Fruit fly (Drosophila melanogaster) ovary, adult (tissue): Measurements from ENCODE around the gene PGRP-LC.

ENCODE experiments used
- CG17801 ChIP-seq: fragments of 200-800 bp; optimal IDR thresholded peaks from 2 replicates; lab custom pipeline; 2019; ENCODE audit warnings: missing biosample characterization, mild to moderate bottlenecking, missing genetic modification characterization, moderate library complexity; ENCODE audit not compliant: partially characterized antibody

The PGRP-LC gene

dm6 chr3L:9361894-9362293, 23.3 kb downstream of the PGRP-LC start, which contains the start of gene CG34456:
TSS of gene CG34456 (plus strand) at chr3L:9362108.
- TF ChIP-seq CG17801 = peak; percentile 62

- TF ChIP-seq CG17801 = no peak
Observed at dm6 chr3L:9364131-9364530, 25.5 kb downstream of the PGRP-LC start, which contains the start of gene mRRF1. TSS of gene mRRF1 (plus strand) at chr3L:9364350.

DNA sequence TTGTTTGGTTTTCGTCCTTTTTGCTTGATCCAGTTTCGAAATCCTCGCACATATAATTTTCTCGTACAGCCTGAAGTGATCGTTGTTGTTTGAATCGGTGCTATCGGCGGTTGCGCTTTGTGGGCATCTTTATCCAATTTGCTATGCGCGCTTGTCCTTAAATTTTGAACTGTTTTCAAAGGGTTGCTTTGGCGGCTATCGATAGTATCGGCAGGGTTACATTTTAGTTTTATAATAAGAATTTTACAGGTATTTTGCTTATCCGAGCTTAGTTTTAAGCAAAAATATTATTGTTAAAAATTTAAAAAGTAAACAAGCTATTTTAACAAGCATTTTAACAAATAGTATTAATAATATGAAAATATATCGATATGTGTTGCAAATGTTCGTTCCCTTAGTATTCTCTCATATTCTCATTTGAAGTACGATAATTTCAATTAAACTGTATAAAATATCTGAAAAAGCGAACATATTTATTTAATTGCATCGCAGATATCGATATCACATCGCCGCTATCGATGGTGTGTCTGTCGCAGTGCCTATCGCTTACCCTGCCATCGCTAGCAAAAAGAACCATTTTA, 28.3 kb downstream of the PGRP-LC start, which contains the start of the genes Klp67A and CG4452:
Gene Klp67A (minus strand): TSS at position 197 of the 581 bp plus-strand sequence.
Gene CG4452 (plus strand): TSS at position 528 of the 581 bp plus-strand sequence.
- TF ChIP-seq CG17801 = no peak

DNA sequence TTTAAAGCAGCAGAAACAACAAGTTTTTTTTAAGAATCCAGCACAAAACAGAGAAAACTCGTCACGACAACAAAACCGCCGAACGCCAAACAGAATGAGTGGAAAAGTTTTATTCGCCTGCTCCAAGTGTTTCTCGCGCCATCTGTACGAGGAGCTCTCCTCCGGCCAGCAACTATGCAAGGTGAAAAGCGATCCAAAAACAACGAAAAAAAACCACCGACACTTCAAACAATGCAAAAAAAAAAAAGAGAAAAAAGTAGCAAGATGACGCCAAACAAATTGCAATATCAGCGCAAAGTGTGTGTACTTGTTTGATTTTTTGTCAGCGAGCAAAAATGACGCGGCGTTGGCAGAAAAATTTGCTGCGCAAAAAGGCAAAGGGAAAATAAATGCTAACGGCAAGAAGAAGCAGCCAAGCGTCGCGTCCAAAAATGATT, 28.8 kb downstream of the PGRP-LC start:
- peak; percentile 78 for TF ChIP-seq CG17801

DNA sequence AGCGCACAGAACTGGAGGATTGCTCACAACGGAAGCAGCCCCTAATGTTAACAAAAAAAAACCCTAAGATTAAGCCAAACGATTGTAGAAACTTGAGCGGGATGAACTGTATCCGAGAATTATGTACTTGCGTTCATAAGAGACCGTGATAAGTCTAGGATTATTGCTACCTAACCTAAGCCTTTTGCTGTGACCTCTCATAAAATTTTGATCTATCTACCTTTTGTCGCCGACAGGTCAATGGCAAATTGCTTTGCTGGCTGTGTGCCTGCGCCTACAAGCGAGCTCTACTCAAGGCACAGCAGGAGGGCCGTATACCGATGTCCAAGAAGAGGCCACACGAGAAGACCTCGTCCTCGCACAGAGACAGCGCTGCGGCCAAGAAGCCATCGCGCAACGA, 30.1 kb downstream of the PGRP-LC start:
- no peak for TF ChIP-seq CG17801

DNA sequence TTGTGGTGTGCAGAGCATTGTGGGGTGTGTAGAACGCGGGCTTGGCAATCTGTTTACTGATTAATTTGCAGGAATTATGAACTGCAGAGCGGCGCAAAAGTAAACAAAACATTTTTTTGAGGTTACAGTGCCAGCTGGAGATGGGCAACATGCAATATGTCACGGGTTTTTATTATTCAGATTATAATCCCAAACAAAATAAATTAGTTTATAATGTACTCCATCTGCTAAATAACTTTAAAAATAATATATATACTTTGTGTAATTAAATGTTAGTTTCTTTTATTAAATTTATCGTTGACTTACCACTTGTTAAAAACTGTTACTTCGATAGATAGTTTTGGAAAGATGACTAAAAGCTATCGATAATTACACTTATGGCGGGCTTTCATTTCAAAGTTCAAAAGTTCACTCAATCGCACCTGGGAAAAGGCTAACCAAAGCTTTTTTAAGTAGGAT, 32.3 kb downstream of the PGRP-LC start, which contains the start of gene Fdx1:
Gene Fdx1 (minus strand): TSS at position 332 of the 459 bp plus-strand sequence.
- peak; percentile 64 for TF ChIP-seq CG17801

DNA sequence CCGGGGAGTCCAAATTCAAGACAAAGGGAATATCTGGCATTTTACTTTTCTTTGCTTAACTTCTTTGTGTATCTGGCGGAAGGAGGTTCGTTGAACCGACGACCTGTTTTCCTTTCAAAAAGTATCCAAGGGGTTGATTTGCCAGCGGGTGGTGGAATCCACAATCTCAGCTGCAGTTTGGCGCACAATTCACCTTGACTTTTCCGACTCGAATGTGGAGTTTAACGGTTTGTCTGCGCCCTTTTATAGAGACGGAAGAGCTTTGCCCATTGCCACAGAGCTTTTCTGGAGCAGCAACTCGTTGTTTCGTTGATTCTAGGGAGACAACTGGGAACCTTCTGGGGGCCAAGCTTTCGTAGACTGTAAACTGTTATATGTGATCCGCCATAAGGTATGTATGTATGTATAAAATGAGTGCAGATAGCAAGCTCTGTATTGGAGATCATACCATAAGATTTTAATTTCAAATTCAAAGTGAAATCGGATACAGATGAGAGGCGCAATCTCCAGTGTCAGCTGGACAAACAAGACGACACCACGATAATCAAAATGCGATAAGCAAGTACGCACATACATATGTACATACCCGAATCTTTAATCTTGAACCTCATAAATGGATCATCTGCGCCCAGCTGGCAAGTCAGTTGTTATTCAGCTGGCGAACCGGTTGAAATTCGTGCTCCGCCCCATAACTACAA, 33.8 kb downstream of the PGRP-LC start, which contains the start of the genes Hsp67Bc, CG4456 and Hsp22:
Gene Hsp67Bc (minus strand): TSS at position 220 of the 698 bp plus-strand sequence.
Gene CG4456 (plus strand): TSS at position 445 of the 698 bp plus-strand sequence.
Gene Hsp22 (plus strand): TSS at position 654 of the 698 bp plus-strand sequence.
- TF ChIP-seq CG17801 = no peak

DNA sequence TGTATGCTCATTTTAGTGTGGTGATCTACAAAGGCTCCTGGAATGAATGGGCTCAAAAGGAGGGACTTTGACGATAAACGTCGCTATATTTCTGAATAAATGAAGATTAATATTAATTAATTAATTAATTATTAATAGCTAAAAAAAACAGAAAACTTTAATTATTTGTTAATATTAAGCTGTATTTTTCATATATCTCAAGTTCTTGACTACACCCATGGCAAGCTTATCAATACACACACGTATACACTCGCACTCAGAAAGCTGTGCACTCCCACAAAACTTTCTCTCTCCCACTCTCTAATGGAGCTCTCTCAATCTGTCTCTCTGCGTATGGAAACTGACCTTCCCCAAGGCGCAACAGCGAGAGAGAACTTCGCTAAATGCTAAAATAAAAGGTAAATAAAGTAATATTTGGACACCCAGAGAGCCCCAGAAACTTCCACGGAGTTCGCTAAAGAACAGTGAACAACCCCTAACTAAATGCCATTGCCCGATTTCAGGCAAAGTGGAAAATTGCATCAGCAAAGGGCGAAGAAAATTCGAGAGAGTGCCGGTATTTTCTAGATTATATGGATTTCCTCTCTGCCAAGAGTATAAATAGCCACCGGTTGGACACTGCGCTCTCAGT, 34.9 kb downstream of the PGRP-LC start:
- no peak for TF ChIP-seq CG17801

- TF ChIP-seq CG17801 = no peak
Observed at dm6 chr3L:9375130-9375529, 36.5 kb downstream of the PGRP-LC start, which contains the start of gene CG4461. TSS of gene CG4461 (plus strand) at chr3L:9375430.

- TF ChIP-seq CG17801 = no peak
Observed at dm6 chr3L:9376573-9376972, 38.0 kb downstream of the PGRP-LC start.

DNA sequence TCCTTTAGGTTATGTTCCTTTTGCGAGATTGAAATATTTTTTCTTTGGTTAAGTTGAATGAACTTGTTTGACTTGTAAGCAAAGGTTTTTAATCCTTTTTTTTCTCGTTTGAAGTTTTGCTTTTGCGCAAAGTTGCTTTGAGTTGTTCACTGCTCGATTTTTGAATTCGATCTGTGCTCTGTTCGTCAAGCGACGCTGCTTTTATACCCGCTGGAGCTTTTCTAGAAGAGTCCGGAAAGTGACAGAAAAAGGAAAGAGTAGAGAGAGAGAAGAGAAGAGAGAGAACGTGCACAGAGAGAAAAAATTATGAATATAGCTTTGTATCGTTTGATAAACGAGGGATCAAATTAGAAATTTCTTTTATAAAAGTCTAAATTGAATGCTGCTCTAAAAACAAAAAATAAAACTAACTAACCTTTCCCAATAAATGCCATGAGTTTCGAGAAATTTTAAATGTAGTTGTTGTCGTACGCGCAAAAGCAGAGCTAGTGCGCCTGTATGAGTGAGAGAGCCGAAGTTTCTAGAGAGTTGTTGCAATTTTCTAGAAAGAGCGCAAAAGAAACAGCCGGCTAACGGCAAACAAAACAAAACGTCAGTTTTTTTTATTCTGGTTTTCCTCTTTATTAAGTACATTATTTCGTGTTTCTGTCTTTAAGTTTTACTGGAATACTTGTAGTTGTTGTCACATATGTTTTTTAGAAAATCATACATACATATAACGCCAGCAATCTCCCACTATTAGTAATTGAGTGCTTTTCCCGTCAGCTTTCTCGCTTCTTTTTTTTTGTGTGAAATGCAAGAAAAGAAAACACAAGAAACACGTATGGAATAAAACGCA, 38.8 kb downstream of the PGRP-LC start, which contains the start of gene Hsp26:
Gene Hsp26 (minus strand): TSS at position 230 of the 838 bp plus-strand sequence.
- peak; percentile 90 for TF ChIP-seq CG17801

- no peak for TF ChIP-seq CG17801
Observed at dm6 chr3L:9379484-9380343, 41.1 kb downstream of the PGRP-LC start, which contains the start of gene Hsp67Ba. TSS of gene Hsp67Ba (minus strand) at chr3L:9379534.

DNA sequence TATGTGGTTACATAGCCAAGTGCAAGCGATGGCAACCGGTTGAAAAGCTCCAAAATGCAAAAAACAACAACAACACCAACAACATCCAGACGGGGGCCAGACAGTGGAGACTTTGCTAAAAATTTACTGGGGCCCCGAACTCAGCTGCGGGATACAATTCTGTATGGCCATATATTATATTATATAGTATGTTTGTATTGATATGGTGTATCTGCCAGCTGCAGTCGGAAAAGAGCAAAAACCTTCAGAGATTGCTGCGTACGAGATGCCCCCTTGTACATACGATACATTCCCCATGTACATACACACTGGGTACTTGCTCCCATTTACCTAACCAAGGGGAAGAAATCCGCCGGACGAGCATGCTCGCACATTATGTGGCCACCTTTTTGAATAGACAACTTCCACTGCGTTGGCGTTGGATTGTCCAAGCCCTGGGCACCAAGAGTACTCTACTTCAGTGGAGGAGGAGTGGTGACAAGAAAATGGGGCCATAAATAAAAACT, 41.8 kb downstream of the PGRP-LC start:
- TF ChIP-seq CG17801 = no peak

- TF ChIP-seq CG17801 = no peak
Observed at dm6 chr3L:9381602-9382001, 43.0 kb downstream of the PGRP-LC start, which contains the start of gene Hsp23. TSS of gene Hsp23 (plus strand) at chr3L:9381882.
